Worm (Caenorhabditis elegans): ENCODE data around the gene T07F12.1.

The T07F12.1 gene

ce11 chrX:4932964-4933363, 39.1 kb downstream of the T07F12.1 start:
- TF ChIP-seq W03F9.2 (tag; optimal IDR thresholded peaks at IDR 0.05) (no peak), dao-5 (tag; optimal IDR thresholded peaks at IDR 0.05) (no peak), him-1 (tag; optimal IDR thresholded peaks at IDR 0.05) (no peak)

DNA sequence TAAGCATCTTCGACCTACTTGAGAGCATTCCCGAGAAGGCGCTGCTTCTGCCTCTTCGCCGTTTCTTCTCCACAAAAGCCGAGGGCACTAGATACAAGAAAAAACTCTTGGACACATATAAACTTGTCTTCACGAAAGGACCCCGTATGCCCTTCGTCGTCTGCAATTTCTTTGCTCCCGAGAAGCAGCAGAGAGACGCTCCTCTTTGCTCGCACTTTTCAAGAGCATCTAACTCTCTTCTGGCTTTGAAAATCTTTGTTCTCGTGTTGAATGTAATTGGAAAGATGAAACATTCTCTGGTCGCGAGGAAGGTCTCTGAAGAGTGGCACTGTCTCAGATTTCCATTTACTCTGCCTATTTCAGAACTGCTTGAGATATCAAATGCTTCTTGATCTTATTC, 45.1 kb downstream of the T07F12.1 start:
- TF ChIP-seq W03F9.2 (tag; optimal IDR thresholded peaks at IDR 0.05) (no peak), dao-5 (tag; optimal IDR thresholded peaks at IDR 0.05) (no peak), him-1 (tag; optimal IDR thresholded peaks at IDR 0.05) (no peak)
